Worm (Caenorhabditis elegans) whole organism, midembryonic: ENCODE data around the gene epg-7.

Source experiments
- cog-1 ChIP-seq: sonication (generic microtip); optimal IDR thresholded peaks from 2 replicates; lab custom pipeline; 2016; ENCODE audit warnings: missing genetic modification characterization, missing compliant biosample characterization
- flt-1 ChIP-seq: fragments of 200-800 bp; sonication (Bioruptor generic); IDR thresholded peaks from 2 replicates; pipeline ENCODE4 v1.3.6; 2022; ENCODE audit warnings: missing genetic modification characterization, missing compliant biosample characterization
- klf-2 ChIP-seq: fragments of 200-800 bp; sonication (Bioruptor generic); conservative IDR thresholded peaks from 2 replicates; pipeline ENCODE4 v1.3.6; 2022; ENCODE audit warnings: missing genetic modification reagents, missing genetic modification characterization, missing compliant biosample characterization
- med-1 ChIP-seq: sonication (generic microtip); optimal IDR thresholded peaks from 2 replicates; lab custom pipeline; 2017; ENCODE audit warnings: missing genetic modification characterization, mild to moderate bottlenecking, missing compliant biosample characterization, antibody characterized with exemption, missing genetic modification reagents; ENCODE audit not compliant: insufficient read depth
- ref-1 ChIP-seq: fragments of 200-800 bp; sonication (Bioruptor generic); conservative IDR thresholded peaks from 2 replicates; pipeline ENCODE4 v1.3.6; 2022; ENCODE audit warnings: missing genetic modification reagents, missing genetic modification characterization, missing compliant biosample characterization
- tab-1 ChIP-seq: fragments of 200-800 bp; sonication (Bioruptor generic); IDR thresholded peaks from 2 replicates; pipeline ENCODE4 v1.3.6; 2022; ENCODE audit warnings: missing genetic modification characterization, missing compliant biosample characterization
- ztf-29 ChIP-seq: fragments of 200-800 bp; sonication (Bioruptor generic); IDR thresholded peaks from 2 replicates; pipeline ENCODE4 v1.3.6; 2022; ENCODE audit warnings: missing genetic modification reagents, missing genetic modification characterization, missing compliant biosample characterization

- TF ChIP-seq klf-2 (GFP tag; lab: Robert Waterston, UW): no peak
- TF ChIP-seq ztf-29 (GFP tag; lab: Robert Waterston, UW): no peak
- TF ChIP-seq med-1: no peak
- TF ChIP-seq cog-1 (tag; lab: Kevin White, UChicago): no peak
- TF ChIP-seq flt-1 (GFP tag; lab: Robert Waterston, UW): no peak
- no peak for TF ChIP-seq ref-1 (GFP tag; lab: Robert Waterston, UW)
- no peak for TF ChIP-seq tab-1 (GFP tag; lab: Robert Waterston, UW)
Observed at ce11 chrX:7318639-7319038, 15.9 kb upstream of the epg-7 start, which contains the start of gene spp-4.
